Worm (Caenorhabditis elegans) whole organism, midembryonic: ENCODE measurements around the gene F35F11.2.

Source experiments
- flt-1 ChIP-seq: fragments of 200-800 bp; sonication (Bioruptor generic); IDR thresholded peaks from 2 replicates; pipeline ENCODE4 v1.3.6; 2022; ENCODE audit warnings: missing genetic modification characterization, missing compliant biosample characterization
- klf-2 ChIP-seq: fragments of 200-800 bp; sonication (Bioruptor generic); conservative IDR thresholded peaks from 2 replicates; pipeline ENCODE4 v1.3.6; 2022; ENCODE audit warnings: missing genetic modification reagents, missing genetic modification characterization, missing compliant biosample characterization
- med-1 ChIP-seq: sonication (generic microtip); optimal IDR thresholded peaks from 2 replicates; lab custom pipeline; 2017; ENCODE audit warnings: missing genetic modification characterization, mild to moderate bottlenecking, missing compliant biosample characterization, antibody characterized with exemption, missing genetic modification reagents; ENCODE audit not compliant: insufficient read depth
- ztf-23 ChIP-seq: fragments of 200-800 bp; sonication (Bioruptor generic); IDR thresholded peaks from 2 replicates; pipeline ENCODE4 v1.3.6; 2022; ENCODE audit warnings: missing genetic modification reagents, missing genetic modification characterization, missing compliant biosample characterization
- ztf-29 ChIP-seq: fragments of 200-800 bp; sonication (Bioruptor generic); IDR thresholded peaks from 2 replicates; pipeline ENCODE4 v1.3.6; 2022; ENCODE audit warnings: missing genetic modification reagents, missing genetic modification characterization, missing compliant biosample characterization

ce11 chrIV:4033490-4033889 is 6.6 kb upstream of the F35F11.2 start:
- TF ChIP-seq med-1 (GFP tag; lab: Kevin White, UChicago): no peak
- no peak for TF ChIP-seq ztf-23
- no peak for TF ChIP-seq flt-1 (GFP tag; lab: Robert Waterston, UW)
- no peak for TF ChIP-seq klf-2
- no peak for TF ChIP-seq ztf-29 (GFP tag; lab: Robert Waterston, UW)
